Fruit fly (Drosophila melanogaster): ENCODE results near the gene CG7387.

DNA sequence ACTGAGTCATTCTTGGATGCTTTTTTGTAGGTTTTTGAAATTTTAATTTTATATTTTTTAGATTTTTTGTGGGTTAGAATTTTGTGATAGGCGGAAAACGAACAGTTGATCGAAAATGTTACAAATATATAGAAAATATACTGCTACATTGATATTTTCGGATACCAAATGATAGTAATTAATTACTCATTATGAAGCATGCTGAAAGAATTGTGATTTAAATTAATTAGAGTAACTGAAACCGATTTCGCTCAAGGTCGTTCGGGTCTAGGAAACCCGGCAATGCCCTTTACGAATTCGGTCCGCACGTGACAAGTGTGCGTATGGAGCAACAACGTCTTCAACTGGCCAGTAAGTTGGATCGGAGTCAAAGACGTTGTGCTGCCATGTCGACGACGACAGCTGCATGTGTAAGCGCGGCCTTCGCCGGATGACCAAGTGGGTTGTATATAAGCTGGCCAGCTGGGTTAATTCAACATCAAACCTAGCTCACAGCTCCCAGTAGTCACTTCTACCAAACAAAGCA is 9.5 kb upstream of the CG7387 start, which contains the start of the genes CG7366 and CG13679:
- TF ChIP-seq toe (GFP tag; optimal IDR thresholded peaks at IDR 0.05) (no peak), kay (GFP tag; ENCODE audit: borderline replicate concordance) (no peak), cic (GFP tag; optimal IDR thresholded peaks at IDR 0.05) (no peak), CG1620 (GFP tag; optimal IDR thresholded peaks at IDR 0.05) (no peak), ovo (GFP tag; optimal IDR thresholded peaks at IDR 0.05) (no peak), CG11617 (GFP tag; optimal IDR thresholded peaks at IDR 0.05) (no peak), bab1 (GFP tag; optimal IDR thresholded peaks at IDR 0.05) (no peak)
